Fruit fly (Drosophila melanogaster) whole organism, wandering third instar larva: ENCODE measurements around the gene Cyp6v1.

ENCODE experiments used
- Dfd ChIP-seq: fragments of >200 bp; optimal IDR thresholded peaks from 2 replicates; lab custom pipeline; 2017; ENCODE audit warnings: missing biosample characterization, missing genetic modification characterization
- Rel ChIP-seq, 2 experiments: fragments of 200-800 bp; sonication (Bioruptor generic) in 1 of 2; optimal IDR thresholded peaks; 2 replicates in 1 of 2; 3 replicates in 1 of 2; lab custom pipeline; 2016 to 2019; ENCODE audit warnings: mild to moderate bottlenecking in 2 of 2, missing biosample characterization in 2 of 2, missing genetic modification characterization in 2 of 2, moderate library complexity in 1 of 2
- Sp1 ChIP-seq: fragments of 200-800 bp; sonication (Bioruptor generic); optimal IDR thresholded peaks from 3 replicates; lab custom pipeline; 2019; ENCODE audit warnings: missing biosample characterization, mild to moderate bottlenecking, missing genetic modification characterization, moderate library complexity

DNA sequence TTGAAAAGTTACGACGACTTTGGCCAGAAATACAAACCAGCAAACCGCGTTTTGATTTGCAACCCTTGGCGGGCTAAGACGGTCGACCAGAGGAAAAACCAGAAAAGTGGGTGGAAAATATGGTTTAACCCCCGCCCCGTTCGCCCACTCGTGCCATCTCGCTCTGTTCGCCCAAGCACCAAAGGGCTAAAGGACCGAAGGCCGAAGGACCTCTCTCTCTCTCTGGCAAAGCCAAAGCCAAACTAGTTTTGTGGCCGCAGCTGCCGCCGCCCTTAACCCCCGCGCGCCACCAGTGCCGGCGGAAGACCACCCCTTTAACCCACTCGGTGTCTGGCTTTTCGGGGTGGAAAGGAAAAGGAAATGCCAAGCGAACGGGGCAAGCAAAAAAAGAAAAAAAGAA lies 30.3 kb downstream of the Cyp6v1 start:
- TF ChIP-seq Rel (GFP tag; optimal IDR thresholded peaks at IDR 0.05; lab: Kevin White, UChicago) = no peak
- no peak for TF ChIP-seq Rel (tag; optimal IDR thresholded peaks at IDR 0.05; lab: Kevin White, UChicago)
- TF ChIP-seq Sp1 (GFP tag; lab: Kevin White, UChicago) = no peak
- no peak for TF ChIP-seq Dfd (GFP tag; lab: Kevin White, UChicago)
